Worm (Caenorhabditis elegans): ENCODE measurements around the gene cest-13.
A peak's percentile ranks its signal among the peaks of the same experiment; 100 is the strongest.

The cest-13 gene

ce11 chrX:13775508-13775907, 15.5 kb downstream of the cest-13 start:
- no peak for TF ChIP-seq nhr-237 (tag; optimal IDR thresholded peaks at IDR 0.05)
- no peak for TF ChIP-seq lsy-2 (tag; optimal IDR thresholded peaks at IDR 0.05)
- TF ChIP-seq Y116A8C.19 (tag; optimal IDR thresholded peaks at IDR 0.05; ENCODE audit: borderline replicate concordance): no peak
- TF ChIP-seq aha-1 (tag; optimal IDR thresholded peaks at IDR 0.05): no peak
- no peak for TF ChIP-seq ceh-88 (GFP tag; IDR thresholded peaks at IDR 0.05)
- no peak for TF ChIP-seq mab-9 (GFP tag; IDR thresholded peaks at IDR 0.05)
- TF ChIP-seq pqm-1 (tag; optimal IDR thresholded peaks at IDR 0.05): no peak
- TF ChIP-seq snpc-4 (tag; optimal IDR thresholded peaks at IDR 0.05): no peak
- TF ChIP-seq tbx-2 (tag; optimal IDR thresholded peaks at IDR 0.05): no peak
- TF ChIP-seq aly-2 (tag; optimal IDR thresholded peaks at IDR 0.05): no peak
- no peak for TF ChIP-seq snu-23 (GFP tag; optimal IDR thresholded peaks at IDR 0.05)
- TF ChIP-seq ceh-8 (GFP tag; optimal IDR thresholded peaks at IDR 0.05): peak; percentile 73
- no peak for TF ChIP-seq jun-1 (tag; optimal IDR thresholded peaks at IDR 0.05)
- TF ChIP-seq ceh-90 (tag; optimal IDR thresholded peaks at IDR 0.05): no peak
- no peak for TF ChIP-seq irx-1 (tag; optimal IDR thresholded peaks at IDR 0.05)
- TF ChIP-seq mef-2 (tag; optimal IDR thresholded peaks at IDR 0.05): no peak
- TF ChIP-seq dpl-1 (GFP tag; optimal IDR thresholded peaks at IDR 0.05): no peak
- TF ChIP-seq nhr-71 (tag; optimal IDR thresholded peaks at IDR 0.05): peak; percentile 2
- peak; percentile 37 for TF ChIP-seq blmp-1 (tag; optimal IDR thresholded peaks at IDR 0.05)

ce11 chrX:13781445-13782073, 21.5 kb downstream of the cest-13 start:
- TF ChIP-seq lin-14 (GFP tag; optimal IDR thresholded peaks at IDR 0.05) (peak; percentile 32), lir-3 (tag; optimal IDR thresholded peaks at IDR 0.05; ENCODE audit: poor library complexity) (peak; percentile 34), irx-1 (tag; optimal IDR thresholded peaks at IDR 0.05) (peak; percentile 30), nhr-90 (tag; optimal IDR thresholded peaks at IDR 0.05; ENCODE audit: poor library complexity) (peak; percentile 59), nhr-71 (tag; optimal IDR thresholded peaks at IDR 0.05) (peak; percentile 64), dpl-1 (GFP tag; optimal IDR thresholded peaks at IDR 0.05) (no peak), nhr-19 (GFP tag; conservative IDR thresholded peaks at IDR 0.05) (peak; percentile 68), dsc-1 (tag; optimal IDR thresholded peaks at IDR 0.05) (peak; percentile 58), snu-23 (GFP tag; optimal IDR thresholded peaks at IDR 0.05) (peak; percentile 76), ztf-4 (tag; optimal IDR thresholded peaks at IDR 0.05) (no peak), nhr-20 (tag; optimal IDR thresholded peaks at IDR 0.05) (peak; percentile 69), xbp-1 (tag; optimal IDR thresholded peaks at IDR 0.05) (peak; percentile 39), lin-13 (GFP tag; optimal IDR thresholded peaks at IDR 0.05) (no peak), rnt-1 (tag; optimal IDR thresholded peaks at IDR 0.05) (peak; percentile 58), nhr-85 (tag) (peak; percentile 84), blmp-1 (tag; optimal IDR thresholded peaks at IDR 0.05) (peak; percentile 13), elt-2 (tag; optimal IDR thresholded peaks at IDR 0.05) (no peak), elt-3 (tag; optimal IDR thresholded peaks at IDR 0.05) (peak in 2 of 6 experiments; percentile 21 to 46), tbx-2 (tag; optimal IDR thresholded peaks at IDR 0.05) (peak; percentile 32), swsn-7 (tag; optimal IDR thresholded peaks at IDR 0.05) (peak; percentile 41), sup-37 (GFP tag; optimal IDR thresholded peaks at IDR 0.05) (peak; percentile 19), nhr-47 (tag; optimal IDR thresholded peaks at IDR 0.05) (peak; percentile 52), lsy-2 (tag; optimal IDR thresholded peaks at IDR 0.05) (no peak), lin-35 (GFP tag; optimal IDR thresholded peaks at IDR 0.05) (peak in 1 of 2 experiments; percentile 13), sptf-1 (tag; optimal IDR thresholded peaks at IDR 0.05) (no peak)

- TF ChIP-seq vab-15 (tag; optimal IDR thresholded peaks at IDR 0.05) (no peak), ces-1 (GFP tag; optimal IDR thresholded peaks at IDR 0.05) (no peak), nhr-237 (tag; optimal IDR thresholded peaks at IDR 0.05) (no peak), hlh-17 (GFP tag; optimal IDR thresholded peaks at IDR 0.05; ENCODE audit: borderline replicate concordance) (no peak), snu-23 (GFP tag; optimal IDR thresholded peaks at IDR 0.05) (no peak), elt-2 (tag; optimal IDR thresholded peaks at IDR 0.05) (peak; percentile 38), lin-35 (GFP tag; optimal IDR thresholded peaks at IDR 0.05) (peak in 1 of 2 experiments; percentile 23), elt-3 (tag; optimal IDR thresholded peaks at IDR 0.05) (peak in 1 of 6 experiments; percentile 30), efl-1 (optimal IDR thresholded peaks at IDR 0.05) (no peak), efl-1 (GFP tag; optimal IDR thresholded peaks at IDR 0.05 in 1 of 2) (peak in 1 of 2 experiments; percentile 89), rnt-1 (tag; optimal IDR thresholded peaks at IDR 0.05) (peak; percentile 37), dpl-1 (GFP tag; optimal IDR thresholded peaks at IDR 0.05) (no peak), nhr-71 (tag; optimal IDR thresholded peaks at IDR 0.05) (peak; percentile 15), sptf-1 (tag; optimal IDR thresholded peaks at IDR 0.05) (no peak), sup-37 (GFP tag; optimal IDR thresholded peaks at IDR 0.05) (no peak), pqm-1 (tag; optimal IDR thresholded peaks at IDR 0.05) (no peak), nhr-90 (tag; optimal IDR thresholded peaks at IDR 0.05; ENCODE audit: poor library complexity) (peak; percentile 50), ztf-4 (tag; optimal IDR thresholded peaks at IDR 0.05) (no peak), ceh-82 (tag; optimal IDR thresholded peaks at IDR 0.05) (no peak), ceh-90 (tag; optimal IDR thresholded peaks at IDR 0.05) (no peak), hpl-2 (GFP tag; optimal IDR thresholded peaks at IDR 0.05) (no peak), nhr-19 (GFP tag; conservative IDR thresholded peaks at IDR 0.05) (peak; percentile 42), unc-130 (tag; optimal IDR thresholded peaks at IDR 0.05) (no peak), lin-15B (tag; optimal IDR thresholded peaks at IDR 0.05) (no peak), dsc-1 (tag; optimal IDR thresholded peaks at IDR 0.05) (no peak)
Measured at ce11 chrX:13782074-13782462, 22.0 kb downstream of the cest-13 start.

All from whole organism, L1 larva.